Worm (Caenorhabditis elegans): Measurements from ENCODE around the gene C53A5.2.

ce11 chrV:14548510-14548909 lies 25.5 kb upstream of the C53A5.2 start:
- TF ChIP-seq ama-1 (optimal IDR thresholded peaks at IDR 0.05) = no peak
- no peak for TF ChIP-seq nhr-11 (tag; optimal IDR thresholded peaks at IDR 0.05)
- no peak for TF ChIP-seq hlh-11 (tag; optimal IDR thresholded peaks at IDR 0.05)
- no peak for TF ChIP-seq ceh-62 (tag; optimal IDR thresholded peaks at IDR 0.05)
- TF ChIP-seq ztf-11 (tag; optimal IDR thresholded peaks at IDR 0.05) = no peak
- no peak for TF ChIP-seq ZK546.5 (tag; optimal IDR thresholded peaks at IDR 0.05)
- TF ChIP-seq ZK337.2 (GFP tag; IDR thresholded peaks at IDR 0.05) = no peak
- TF ChIP-seq mdl-1 (tag; optimal IDR thresholded peaks at IDR 0.05) = no peak
- TF ChIP-seq snpc-4 (tag; optimal IDR thresholded peaks at IDR 0.05) = no peak
- TF ChIP-seq nhr-48 (tag; optimal IDR thresholded peaks at IDR 0.05) = no peak

All from whole organism, L4 larva.